Fruit fly (Drosophila melanogaster): ENCODE results near the gene Lgr4.

Lgr4 gene

dm6 chrX:13113863-13114407 is 75.0 kb downstream of the Lgr4 start (continued):
- TF ChIP-seq CG8924 (tag; optimal IDR thresholded peaks at IDR 0.05) (no peak), zen (tag; optimal IDR thresholded peaks at IDR 0.05) (no peak), Ets97D (GFP tag; optimal IDR thresholded peaks at IDR 0.05) (no peak), CG43689 (GFP tag; IDR thresholded peaks at IDR 0.05) (no peak), sug (tag; optimal IDR thresholded peaks at IDR 0.05) (no peak), D19B (GFP tag; optimal IDR thresholded peaks at IDR 0.05) (no peak), ara (GFP tag; IDR thresholded peaks at IDR 0.05) (peak; percentile 16; the same call in 1 of the 2 replicates), Hsf (GFP tag; optimal IDR thresholded peaks at IDR 0.05) (no peak), zfh1 (GFP tag; IDR thresholded peaks at IDR 0.05) (0 out of 3 replicates have a peak, but pooled peaks have one; percentile 13), gsb-n (tag; optimal IDR thresholded peaks at IDR 0.05) (no peak), CG12236 (GFP tag; optimal IDR thresholded peaks at IDR 0.05) (no peak), tll (GFP tag; optimal IDR thresholded peaks at IDR 0.05) (no peak), MESR4 (GFP tag; optimal IDR thresholded peaks at IDR 0.05) (no peak), CG18619 (GFP tag; optimal IDR thresholded peaks at IDR 0.05) (no peak), hbn (GFP tag; IDR thresholded peaks at IDR 0.05; ENCODE audit: partially characterized antibody) (no peak), B-H2 (GFP tag; optimal IDR thresholded peaks at IDR 0.05) (no peak), Ets65A (GFP tag) (peak; percentile 31), ac (GFP tag; optimal IDR thresholded peaks at IDR 0.05) (no peak), pb (GFP tag; optimal IDR thresholded peaks at IDR 0.05) (no peak), zf30C (GFP tag; optimal IDR thresholded peaks at IDR 0.05) (no peak), CG7839 (tag; optimal IDR thresholded peaks at IDR 0.05) (no peak), grau (tag; optimal IDR thresholded peaks at IDR 0.05) (peak; percentile 50), Fer3 (tag; optimal IDR thresholded peaks at IDR 0.05) (no peak), HLH3B (GFP tag; IDR thresholded peaks at IDR 0.05) (0 out of 2 replicates have a peak, but pooled peaks have one; percentile 17), Sox102F (GFP tag; optimal IDR thresholded peaks at IDR 0.05) (peak; percentile 31), Blimp-1 (GFP tag; optimal IDR thresholded peaks at IDR 0.05) (peak; percentile 58), ci (GFP tag; IDR thresholded peaks at IDR 0.05) (peak; percentile 66; the same call in 2 of the 3 replicates), CG4854 (GFP tag; optimal IDR thresholded peaks at IDR 0.05) (no peak), Oaz (GFP tag; IDR thresholded peaks at IDR 0.05) (no peak), stwl (tag; optimal IDR thresholded peaks at IDR 0.05) (no peak), CG2678 (tag; optimal IDR thresholded peaks at IDR 0.05) (no peak), Myb (GFP tag; optimal IDR thresholded peaks at IDR 0.05) (no peak), CG4730 (GFP tag; IDR thresholded peaks at IDR 0.05) (no peak), ttk (GFP tag; IDR thresholded peaks at IDR 0.05) (0 out of 2 replicates have a peak, but pooled peaks have one; percentile 21), CG10431 (GFP tag; optimal IDR thresholded peaks at IDR 0.05) (no peak), stc (GFP tag; IDR thresholded peaks at IDR 0.05) (no peak), sens-2 (GFP tag; IDR thresholded peaks at IDR 0.05) (no peak), knrl (GFP tag; IDR thresholded peaks at IDR 0.05; ENCODE audit: partially characterized antibody) (no peak), Hr3 (GFP tag; optimal IDR thresholded peaks at IDR 0.05) (no peak), CG1603 (tag; optimal IDR thresholded peaks at IDR 0.05) (no peak), Dip3 (GFP tag; optimal IDR thresholded peaks at IDR 0.05) (no peak), pros (GFP tag; optimal IDR thresholded peaks at IDR 0.05) (peak; percentile 10), CG11247 (GFP tag; IDR thresholded peaks at IDR 0.05) (no peak), Bdp1 (GFP tag; optimal IDR thresholded peaks at IDR 0.05) (no peak), Rfx (GFP tag; IDR thresholded peaks at IDR 0.05) (no peak), disco-r (GFP tag; optimal IDR thresholded peaks at IDR 0.05) (no peak), ash1 (GFP tag; optimal IDR thresholded peaks at IDR 0.05) (no peak), lbe (GFP tag; optimal IDR thresholded peaks at IDR 0.05) (no peak), CG11085 (GFP tag; IDR thresholded peaks at IDR 0.05) (no peak), ase (GFP tag; IDR thresholded peaks at IDR 0.05) (0 out of 3 replicates have a peak, but pooled peaks have one; percentile 17), CG6765 (GFP tag; optimal IDR thresholded peaks at IDR 0.05) (no peak)

All from whole organism, embryonic.